Fruit fly (Drosophila melanogaster): Measurements from ENCODE around the gene CG1236.

dm6 chr3R:5733181-5733580 is 3.4 kb upstream of the CG1236 start, which contains the start of gene CG1239:
- TF ChIP-seq CG15696 (tag; optimal IDR thresholded peaks at IDR 0.05), result no peak
- no peak for TF ChIP-seq CG32532 (GFP tag; IDR thresholded peaks at IDR 0.05)
- TF ChIP-seq CG7786 (GFP tag; optimal IDR thresholded peaks at IDR 0.05), result no peak
- no peak for TF ChIP-seq CG8478 (optimal IDR thresholded peaks at IDR 0.05)
- TF ChIP-seq CG11456 (GFP tag; IDR thresholded peaks at IDR 0.05), result no peak
- no peak for TF ChIP-seq C15 (GFP tag; IDR thresholded peaks at IDR 0.05)
- TF ChIP-seq ash1 (GFP tag; optimal IDR thresholded peaks at IDR 0.05), result no peak
- TF ChIP-seq Asciz (GFP tag; optimal IDR thresholded peaks at IDR 0.05), result no peak
- no peak for TF ChIP-seq Neu2 (GFP tag; optimal IDR thresholded peaks at IDR 0.05; ENCODE audit: borderline replicate concordance)
- TF ChIP-seq insv (GFP tag; optimal IDR thresholded peaks at IDR 0.05), result no peak
- TF ChIP-seq psq (GFP tag; optimal IDR thresholded peaks at IDR 0.05), result no peak
- TF ChIP-seq CG31224 (GFP tag; IDR thresholded peaks at IDR 0.05), result no peak
- no peak for TF ChIP-seq pan (optimal IDR thresholded peaks at IDR 0.05)
- no peak for TF ChIP-seq pan (GFP tag; optimal IDR thresholded peaks at IDR 0.05 in 1 of 2, IDR thresholded peaks at IDR 0.05 in 1 of 2)
- TF ChIP-seq Hmx (GFP tag; optimal IDR thresholded peaks at IDR 0.05), result no peak

Data from whole organism, embryonic.